Worm (Caenorhabditis elegans): ENCODE data around the gene lex-1.

DNA sequence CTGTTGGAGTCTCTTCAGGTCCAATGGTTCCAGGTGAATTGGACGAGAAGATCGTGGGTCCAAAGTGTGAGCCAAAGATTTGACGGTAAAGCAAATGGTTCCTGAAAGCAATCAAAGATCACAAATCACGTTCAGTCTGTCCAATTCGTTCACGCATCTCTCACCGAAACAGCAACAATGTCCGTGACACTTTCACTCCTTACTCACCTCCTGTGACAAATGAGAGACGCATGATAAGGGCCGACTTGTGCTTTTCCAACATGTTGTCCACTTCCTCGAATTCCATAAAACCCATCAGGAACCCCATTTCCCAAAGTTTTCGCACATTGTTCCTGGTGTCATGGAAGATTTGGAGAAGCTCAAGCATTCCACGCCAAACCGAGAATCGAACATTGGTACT is 38.8 kb upstream of the lex-1 start:
- TF ChIP-seq jun-1 (tag; optimal IDR thresholded peaks at IDR 0.05): no peak
- peak; percentile 46 for TF ChIP-seq aha-1 (tag)
- no peak for TF ChIP-seq nhr-76 (tag; optimal IDR thresholded peaks at IDR 0.05)
- TF ChIP-seq ztf-11 (tag; optimal IDR thresholded peaks at IDR 0.05): no peak
